Worm (Caenorhabditis elegans) whole organism, L1 larva: ENCODE data around the gene F58F9.9.

Source experiments
- ama-1 ChIP-seq: fragments of 150-350 bp; optimal IDR thresholded peaks from 2 replicates; lab custom pipeline; 2014
- ceh-63 ChIP-seq: fragments of 200-800 bp; sonication (Bioruptor generic); optimal IDR thresholded peaks from 2 replicates; lab custom pipeline; 2018; ENCODE audit warnings: mild to moderate bottlenecking, missing genetic modification characterization, missing compliant biosample characterization
- ceh-88 ChIP-seq: fragments of 200-800 bp; sonication (Bioruptor generic); IDR thresholded peaks from 2 replicates; pipeline ENCODE4 v1.3.6; 2022; ENCODE audit warnings: missing genetic modification characterization, missing compliant biosample characterization
- ces-1 ChIP-seq: fragments of 150-350 bp; optimal IDR thresholded peaks from 2 replicates; lab custom pipeline; 2014; ENCODE audit warnings: missing biosample characterization, missing genetic modification reagents, missing genetic modification characterization
- dpl-1 ChIP-seq, 3 experiments: fragments of 150-350 bp in 2 of 3; sonication (generic microtip) in 1 of 3; optimal IDR thresholded peaks; 2 replicates each; lab custom pipeline; 2014 to 2017; ENCODE audit warnings: missing biosample characterization in 3 of 3, missing genetic modification characterization in 3 of 3, missing genetic modification reagents in 3 of 3
- efl-1 ChIP-seq, 4 experiments: fragments of 150-350 bp; optimal IDR thresholded peaks in 3 of 4; peaks in 1 of 4; 1 replicate in 1 of 4; 2 replicates in 3 of 4; lab custom pipeline; 2014; ENCODE audit warnings: missing biosample characterization in 2 of 4, missing genetic modification characterization in 2 of 4, missing genetic modification reagents in 2 of 4
- egl-13 ChIP-seq: sonication (generic microtip); optimal IDR thresholded peaks from 2 replicates; lab custom pipeline; 2016; ENCODE audit warnings: missing genotype, missing genetic modification reagents, missing genetic modification characterization, missing compliant biosample characterization
- egl-27 ChIP-seq, 2 experiments: fragments of 150-350 bp in 1 of 2; sonication (generic microtip); optimal IDR thresholded peaks; 3 replicates each; lab custom pipeline; 2017 to 2018; ENCODE audit warnings: missing biosample characterization in 2 of 2, missing genetic modification characterization in 2 of 2, missing genetic modification reagents in 2 of 2
- elt-2 ChIP-seq: sonication (generic microtip); optimal IDR thresholded peaks from 2 replicates; lab custom pipeline; 2016; ENCODE audit warnings: missing genetic modification characterization, mild to moderate bottlenecking, inconsistent platforms, missing compliant biosample characterization, missing genetic modification reagents
- elt-3 ChIP-seq, 6 experiments: fragments of 150-350 bp in 1 of 6; sonication (generic microtip); optimal IDR thresholded peaks; 2 replicates each; lab custom pipeline; 2017 to 2018; ENCODE audit warnings: missing biosample characterization in 6 of 6, missing genetic modification characterization in 6 of 6, inconsistent platforms in 1 of 6
- ets-5 ChIP-seq: fragments of 200-800 bp; sonication (Bioruptor generic); IDR thresholded peaks from 2 replicates; pipeline ENCODE4 v1.3.6; 2022; ENCODE audit warnings: missing genetic modification characterization, missing compliant biosample characterization
- fkh-10 ChIP-seq: sonication (generic microtip); optimal IDR thresholded peaks from 2 replicates; lab custom pipeline; 2017; ENCODE audit warnings: missing biosample characterization, missing genetic modification reagents, missing genetic modification characterization
- hpl-2 ChIP-seq: fragments of 150-350 bp; optimal IDR thresholded peaks from 2 replicates; lab custom pipeline; 2014; ENCODE audit warnings: missing biosample characterization, missing genetic modification reagents, missing genetic modification characterization
- irx-1 ChIP-seq: sonication (generic microtip); optimal IDR thresholded peaks from 2 replicates; lab custom pipeline; 2016; ENCODE audit warnings: missing genetic modification characterization, missing compliant biosample characterization
- lin-13 ChIP-seq: fragments of 150-350 bp; optimal IDR thresholded peaks from 2 replicates; lab custom pipeline; 2014; ENCODE audit warnings: missing biosample characterization, missing genetic modification reagents, missing genetic modification characterization
- lin-15B ChIP-seq: fragments of 150-350 bp; sonication (generic microtip); optimal IDR thresholded peaks from 3 replicates; lab custom pipeline; 2014; ENCODE audit warnings: missing biosample characterization, missing genetic modification characterization
- lin-39 ChIP-seq: fragments of 150-350 bp; optimal IDR thresholded peaks from 2 replicates; lab custom pipeline; 2014; ENCODE audit warnings: missing biosample characterization, missing genetic modification reagents, missing genetic modification characterization
- lir-3 ChIP-seq: sonication (generic microtip); optimal IDR thresholded peaks from 2 replicates; lab custom pipeline; 2016; ENCODE audit warnings: mild to moderate bottlenecking, missing genetic modification characterization, moderate library complexity, missing compliant biosample characterization; ENCODE audit not compliant: poor library complexity
- mab-9 ChIP-seq: fragments of 200-800 bp; sonication (Bioruptor generic); IDR thresholded peaks from 2 replicates; pipeline ENCODE4 v1.3.6; 2022; ENCODE audit warnings: missing genetic modification reagents, missing genetic modification characterization, missing compliant biosample characterization
- mdl-1 ChIP-seq, 2 experiments: fragments of 150-350 bp; optimal IDR thresholded peaks; 2 replicates each; lab custom pipeline; 2014 to 2017; ENCODE audit warnings: missing biosample characterization in 2 of 2, missing genetic modification characterization in 2 of 2, inconsistent platforms in 1 of 2
- mep-1 ChIP-seq: fragments of 150-350 bp; optimal IDR thresholded peaks from 2 replicates; lab custom pipeline; 2014; ENCODE audit warnings: missing biosample characterization, missing genetic modification characterization
- nhr-20 ChIP-seq: sonication (generic microtip); optimal IDR thresholded peaks from 2 replicates; lab custom pipeline; 2016; ENCODE audit warnings: mild to moderate bottlenecking, missing genetic modification characterization, missing compliant biosample characterization
- nhr-71 ChIP-seq: sonication (generic microtip); optimal IDR thresholded peaks from 2 replicates; lab custom pipeline; 2016; ENCODE audit warnings: mild to moderate bottlenecking, missing genetic modification characterization, moderate library complexity, missing compliant biosample characterization
- nhr-84 ChIP-seq: sonication (generic microtip); optimal IDR thresholded peaks from 2 replicates; lab custom pipeline; 2017; ENCODE audit warnings: missing biosample characterization, missing genetic modification characterization
- nhr-85 ChIP-seq: sonication (generic microtip); peaks from one replicate; lab custom pipeline; 2016; ENCODE audit warnings: missing genetic modification characterization, inconsistent platforms, missing compliant biosample characterization
- pag-3 ChIP-seq: sonication (generic microtip); optimal IDR thresholded peaks from 2 replicates; lab custom pipeline; 2017; ENCODE audit warnings: missing genetic modification characterization, mild to moderate bottlenecking, missing compliant biosample characterization, antibody characterized with exemption, borderline replicate concordance; ENCODE audit not compliant: insufficient read depth
- pqm-1 ChIP-seq: sonication (generic microtip); optimal IDR thresholded peaks from 3 replicates; lab custom pipeline; 2017; ENCODE audit warnings: missing biosample characterization, missing genetic modification characterization
- snu-23 ChIP-seq: sonication (generic microtip); optimal IDR thresholded peaks from 2 replicates; lab custom pipeline; 2016; ENCODE audit warnings: missing genetic modification characterization, missing compliant biosample characterization
- sox-4 ChIP-seq: sonication (generic microtip); optimal IDR thresholded peaks from 2 replicates; lab custom pipeline; 2016; ENCODE audit warnings: missing genetic modification characterization, missing compliant biosample characterization
- tlp-1 ChIP-seq: fragments of 150-350 bp; optimal IDR thresholded peaks from 2 replicates; lab custom pipeline; 2014; ENCODE audit warnings: missing biosample characterization, missing genetic modification characterization
- unc-30 ChIP-seq: sonication (generic microtip); optimal IDR thresholded peaks from 2 replicates; lab custom pipeline; 2017; ENCODE audit warnings: missing biosample characterization, missing genetic modification characterization
- unc-62 ChIP-seq: fragments of 150-350 bp; optimal IDR thresholded peaks from 2 replicates; lab custom pipeline; 2014; ENCODE audit warnings: missing biosample characterization, missing genetic modification reagents, missing genetic modification characterization
- vab-15 ChIP-seq: sonication (generic microtip); optimal IDR thresholded peaks from 2 replicates; lab custom pipeline; 2017; ENCODE audit warnings: missing genotype, mild to moderate bottlenecking, missing genetic modification characterization, missing compliant biosample characterization
- zip-4 ChIP-seq: fragments of 200-800 bp; sonication (Bioruptor generic); optimal IDR thresholded peaks from 2 replicates; lab custom pipeline; 2018; ENCODE audit warnings: mild to moderate bottlenecking, missing genetic modification characterization, moderate library complexity, missing compliant biosample characterization

Gene F58F9.9

ce11 chrIV:6263244-6263643 lies 23.2 kb downstream of the F58F9.9 start, which contains the start of gene srv-28:
Gene srv-28, minus strand, starts transcription at chrIV:6263344.
- no peak for TF ChIP-seq efl-1 (optimal IDR thresholded peaks at IDR 0.05; lab: Kevin White, UChicago)
- TF ChIP-seq efl-1 (GFP tag; optimal IDR thresholded peaks at IDR 0.05 in 1 of 2; lab: Kevin White, UChicago) = peak in 1 of 2 experiments; percentile 2
- no peak for TF ChIP-seq sox-4 (tag; lab: Kevin White, UChicago)
- TF ChIP-seq, all 84 proteins: peak for 1

ce11 chrIV:6266499-6266898 lies 26.4 kb downstream of the F58F9.9 start, which contains the start of gene srv-29:
Gene srv-29, minus strand, starts transcription at chrIV:6266599.
- TF ChIP-seq egl-27 (tag; optimal IDR thresholded peaks at IDR 0.05; lab: Kevin White, UChicago) (no peak), lin-39 (no peak), fkh-10 (GFP tag; lab: Kevin White, UChicago) (no peak), tlp-1 (no peak), nhr-20 (tag; lab: Kevin White, UChicago) (no peak), unc-30 (tag; lab: Kevin White, UChicago) (no peak), lir-3 (no peak), ets-5 (no peak), mab-9 (no peak), dpl-1 (GFP tag; optimal IDR thresholded peaks at IDR 0.05; lab: Kevin White, UChicago) (no peak), ceh-88 (no peak), unc-62 (GFP tag; lab: Kevin White, UChicago) (no peak)

DNA sequence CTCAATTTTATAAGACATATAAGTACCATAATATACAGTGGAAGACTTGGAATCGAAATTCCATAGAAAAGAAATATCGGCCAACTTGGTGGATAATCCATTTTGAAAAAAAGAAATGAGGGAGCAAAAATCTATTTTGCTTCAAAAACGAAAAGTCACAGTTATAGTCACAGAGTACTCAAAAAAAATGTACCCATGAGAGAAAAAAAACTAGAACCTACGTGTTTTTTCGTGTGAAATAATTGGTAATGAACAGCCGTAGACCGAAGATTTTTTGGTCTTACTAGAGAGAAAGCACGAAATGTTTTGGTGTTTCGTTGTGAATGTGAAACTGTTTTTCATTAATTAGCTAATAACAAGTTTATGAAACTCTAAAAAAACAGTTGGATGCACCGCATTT lies 29.3 kb downstream of the F58F9.9 start, which contains the start of gene srv-30:
Gene srv-30, minus strand, starts transcription at position 101 of the 400 bp plus-strand sequence.
- no peak for TF ChIP-seq ces-1 (GFP tag; lab: Kevin White, UChicago)
- no peak for TF ChIP-seq lin-13
- TF ChIP-seq nhr-84 = no peak
- TF ChIP-seq efl-1 (optimal IDR thresholded peaks at IDR 0.05; lab: Kevin White, UChicago) = no peak
- TF ChIP-seq efl-1 (GFP tag; optimal IDR thresholded peaks at IDR 0.05 in 1 of 2; lab: Kevin White, UChicago) = no peak
- TF ChIP-seq dpl-1 (GFP tag; optimal IDR thresholded peaks at IDR 0.05; lab: Kevin White, UChicago) = no peak
- no peak for TF ChIP-seq ceh-88
- TF ChIP-seq egl-27 (tag; optimal IDR thresholded peaks at IDR 0.05; lab: Kevin White, UChicago) = no peak
- no peak for TF ChIP-seq hpl-2 (GFP tag; lab: Kevin White, UChicago)
- TF ChIP-seq lir-3 = no peak
- no peak for TF ChIP-seq nhr-85 (tag; lab: Kevin White, UChicago)
- TF ChIP-seq nhr-71 (tag; lab: Kevin White, UChicago) = no peak
- TF ChIP-seq egl-13 (tag; lab: Kevin White, UChicago) = no peak
- no peak for TF ChIP-seq tlp-1

DNA sequence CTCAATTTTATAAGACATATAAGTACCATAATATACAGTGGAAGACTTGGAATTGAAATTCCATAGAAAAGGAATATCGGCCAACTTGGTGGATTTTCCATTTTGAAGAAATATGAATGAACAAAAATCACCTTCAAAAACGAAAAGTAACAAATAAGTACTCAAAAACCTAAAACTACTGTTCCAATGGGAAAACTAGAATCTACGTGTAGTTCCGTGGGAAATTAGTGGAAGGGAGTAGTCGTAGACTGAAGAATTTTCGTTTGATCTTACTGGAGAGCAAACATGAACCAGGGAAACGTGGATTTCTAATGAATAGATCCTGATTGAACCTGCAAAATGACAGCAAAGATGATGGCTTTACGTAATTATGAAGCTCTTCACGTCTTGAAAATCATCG lies 31.8 kb downstream of the F58F9.9 start, which contains the start of gene srv-31:
Gene srv-31, minus strand, starts transcription at position 101 of the 400 bp plus-strand sequence.
- TF ChIP-seq zip-4 (GFP tag; lab: Kevin White, UChicago) (no peak), ceh-63 (GFP tag; lab: Kevin White, UChicago) (no peak), snu-23 (GFP tag; lab: Kevin White, UChicago) (no peak), mep-1 (tag; lab: Kevin White, UChicago) (no peak), lin-15B (tag; lab: Kevin White, UChicago) (no peak), elt-3 (tag; optimal IDR thresholded peaks at IDR 0.05; lab: Kevin White, UChicago) (no peak), nhr-71 (tag; lab: Kevin White, UChicago) (no peak), ces-1 (GFP tag; lab: Kevin White, UChicago) (no peak)

ce11 chrIV:6275671-6276209 lies 35.6 kb downstream of the F58F9.9 start, which contains the start of the genes aat-4 and T13A10.1:
Gene aat-4, minus strand, starts transcription at chrIV:6275721.
Gene T13A10.1, plus strand, starts transcription at chrIV:6276081.
- TF ChIP-seq elt-3 (tag; optimal IDR thresholded peaks at IDR 0.05; lab: Kevin White, UChicago) (no peak), ama-1 (lab: Kevin White, UChicago) (no peak), vab-15 (tag; lab: Kevin White, UChicago) (no peak), unc-30 (tag; lab: Kevin White, UChicago) (no peak), ets-5 (no peak), elt-2 (tag; lab: Kevin White, UChicago) (peak; percentile 55), tlp-1 (peak; percentile 39), irx-1 (tag; lab: Kevin White, UChicago) (no peak), mdl-1 (tag; optimal IDR thresholded peaks at IDR 0.05; lab: Kevin White, UChicago) (no peak), nhr-85 (tag; lab: Kevin White, UChicago) (no peak), zip-4 (GFP tag; lab: Kevin White, UChicago) (no peak), pag-3 (tag; lab: Kevin White, UChicago) (no peak), pqm-1 (tag; lab: Kevin White, UChicago) (peak; percentile 65)
